Fruit fly (Drosophila melanogaster) whole organism, embryonic: ENCODE data around the gene shf.

Experiments used
- Bdp1 ChIP-seq: fragments of 200-800 bp; sonication (Bioruptor generic); optimal IDR thresholded peaks from 3 replicates; lab custom pipeline; 2016; ENCODE audit warnings: missing biosample characterization, missing genetic modification characterization
- Blimp-1 ChIP-seq: fragments of 200-800 bp; sonication (Bioruptor generic); optimal IDR thresholded peaks from 3 replicates; lab custom pipeline; 2018; ENCODE audit warnings: missing biosample characterization, missing genetic modification characterization, mild to moderate bottlenecking, moderate library complexity, missing genetic modification reagents
- CG11085 ChIP-seq: fragments of 200-800 bp; sonication (Bioruptor generic); IDR thresholded peaks from 2 replicates; pipeline ENCODE4 v1.3.6; 2022; ENCODE audit warnings: missing biosample characterization, missing genetic modification characterization
- CG11560 ChIP-seq: fragments of 200-800 bp; sonication (Bioruptor generic); IDR thresholded peaks from 3 replicates; pipeline ENCODE4 v1.3.6; 2022; ENCODE audit warnings: missing biosample characterization, missing genetic modification characterization
- CG11696 ChIP-seq: fragments of 200-800 bp; sonication (Bioruptor generic); IDR thresholded peaks from 2 replicates; pipeline ENCODE4 v1.3.6; 2022; ENCODE audit warnings: missing biosample characterization, missing genetic modification characterization
- CG12299 ChIP-seq: fragments of 200-800 bp; sonication (Bioruptor generic); optimal IDR thresholded peaks from 2 replicates; lab custom pipeline; 2018; ENCODE audit warnings: missing biosample characterization, mild to moderate bottlenecking, missing genetic modification characterization
- CG14860 ChIP-seq: fragments of 200-800 bp; sonication (Bioruptor generic); IDR thresholded peaks from 3 replicates; pipeline ENCODE4 v1.3.6; 2022; ENCODE audit warnings: missing biosample characterization, missing genetic modification characterization; ENCODE audit not compliant: partially characterized antibody
- CG15073 ChIP-seq: fragments of 200-800 bp; sonication (Bioruptor generic); optimal IDR thresholded peaks from 2 replicates; lab custom pipeline; 2016; ENCODE audit warnings: missing biosample characterization, missing genetic modification characterization
- CG17359 ChIP-seq: fragments of 200-800 bp; sonication (Bioruptor generic); optimal IDR thresholded peaks from 3 replicates; lab custom pipeline; 2018; ENCODE audit warnings: missing biosample characterization, mild to moderate bottlenecking, missing genetic modification characterization, moderate library complexity
- CG17568 ChIP-seq: fragments of 200-800 bp; sonication (Bioruptor generic); optimal IDR thresholded peaks from 2 replicates; lab custom pipeline; 2018; ENCODE audit warnings: missing biosample characterization, mild to moderate bottlenecking, missing genetic modification characterization, moderate library complexity
- CG17802 ChIP-seq: fragments of 200-800 bp; sonication (Bioruptor generic); optimal IDR thresholded peaks from 2 replicates; lab custom pipeline; 2018; ENCODE audit warnings: missing biosample characterization, mild to moderate bottlenecking, missing genetic modification characterization, moderate library complexity
- CG2116 ChIP-seq: fragments of 200-800 bp; sonication (Bioruptor generic); optimal IDR thresholded peaks from 3 replicates; lab custom pipeline; 2018; ENCODE audit warnings: missing biosample characterization, mild to moderate bottlenecking, missing genetic modification characterization
- CG2129 ChIP-seq: fragments of 200-800 bp; sonication (Bioruptor generic); IDR thresholded peaks from 2 replicates; pipeline ENCODE4 v1.3.6; 2022; ENCODE audit warnings: missing biosample characterization, missing genetic modification characterization; ENCODE audit not compliant: partially characterized antibody
- CG34224 ChIP-seq: fragments of 200-800 bp; sonication (Bioruptor generic); IDR thresholded peaks from 3 replicates; pipeline ENCODE4 v1.3.6; 2022; ENCODE audit warnings: missing biosample characterization, missing genetic modification characterization; ENCODE audit not compliant: partially characterized antibody
- CG4282 ChIP-seq: fragments of 200-800 bp; sonication (Bioruptor generic); optimal IDR thresholded peaks from 2 replicates; lab custom pipeline; 2016; ENCODE audit warnings: missing biosample characterization, missing genetic modification characterization
- CG7745 ChIP-seq: fragments of 200-800 bp; sonication (Bioruptor generic); optimal IDR thresholded peaks from 2 replicates; lab custom pipeline; 2018; ENCODE audit warnings: missing biosample characterization, mild to moderate bottlenecking, missing genetic modification characterization, moderate library complexity
- CG7839 ChIP-seq: fragments of 200-800 bp; sonication (Bioruptor generic); optimal IDR thresholded peaks from 3 replicates; lab custom pipeline; 2018; ENCODE audit warnings: missing biosample characterization, mild to moderate bottlenecking, missing genetic modification characterization, moderate library complexity
- CG8281 ChIP-seq: fragments of 200-800 bp; sonication (Bioruptor generic); optimal IDR thresholded peaks from 2 replicates; lab custom pipeline; 2018; ENCODE audit warnings: missing biosample characterization, mild to moderate bottlenecking, missing genetic modification characterization, moderate library complexity
- CG8359 ChIP-seq: fragments of 200-800 bp; sonication (Bioruptor generic); optimal IDR thresholded peaks from 2 replicates; lab custom pipeline; 2017; ENCODE audit warnings: missing biosample characterization, mild to moderate bottlenecking, missing genetic modification characterization, borderline replicate concordance
- CG8388 ChIP-seq: fragments of 200-800 bp; sonication (Bioruptor generic); optimal IDR thresholded peaks from 2 replicates; lab custom pipeline; 2019; ENCODE audit warnings: missing biosample characterization, mild to moderate bottlenecking, missing genetic modification characterization, moderate library complexity
- CG9932 ChIP-seq: fragments of 200-800 bp; sonication (Bioruptor generic); IDR thresholded peaks from 2 replicates; pipeline ENCODE4 v1.3.6; 2022; ENCODE audit warnings: missing biosample characterization, missing genetic modification characterization
- CrebB ChIP-seq: fragments of 200-800 bp; sonication (Bioruptor generic); optimal IDR thresholded peaks from 3 replicates; lab custom pipeline; 2018; ENCODE audit warnings: missing biosample characterization, mild to moderate bottlenecking, missing genetic modification characterization
- Dad ChIP-seq: fragments of 200-800 bp; sonication (Bioruptor generic); optimal IDR thresholded peaks from 3 replicates; lab custom pipeline; 2016; ENCODE audit warnings: missing biosample characterization, missing genetic modification characterization
- Doc2 ChIP-seq: fragments of 200-800 bp; sonication (Bioruptor generic); IDR thresholded peaks from 2 replicates; pipeline ENCODE4 v1.3.6; 2022; ENCODE audit warnings: missing biosample characterization, missing genetic modification characterization
- H15 ChIP-seq: fragments of 200-800 bp; sonication (Bioruptor generic); IDR thresholded peaks from 3 replicates; pipeline ENCODE4 v1.3.6; 2022; ENCODE audit warnings: missing biosample characterization, missing genetic modification characterization
- Lhr ChIP-seq: fragments of 200-800 bp; sonication (Bioruptor generic); optimal IDR thresholded peaks from 3 replicates; lab custom pipeline; 2017; ENCODE audit warnings: mild to moderate bottlenecking, missing biosample characterization, missing genetic modification reagents, missing genetic modification characterization
- MBD-R2 ChIP-seq: fragments of 200-800 bp; sonication (Bioruptor generic); IDR thresholded peaks from 2 replicates; pipeline ENCODE4 v1.3.6; 2022; ENCODE audit warnings: missing biosample characterization, missing genetic modification characterization
- Nf-YC ChIP-seq: fragments of 200-800 bp; optimal IDR thresholded peaks from 3 replicates; lab custom pipeline; 2019; ENCODE audit warnings: missing biosample characterization, mild to moderate bottlenecking, missing genetic modification characterization, moderate library complexity
- Opbp ChIP-seq: fragments of 200-800 bp; sonication (Bioruptor generic); IDR thresholded peaks from 3 replicates; pipeline ENCODE4 v1.3.6; 2022; ENCODE audit warnings: missing biosample characterization, missing genetic modification characterization; ENCODE audit not compliant: partially characterized antibody
- Optix ChIP-seq: fragments of 200-800 bp; sonication (Bioruptor generic); IDR thresholded peaks from 3 replicates; pipeline ENCODE4 v1.3.6; 2022; ENCODE audit warnings: missing biosample characterization, missing genetic modification characterization
- Sin3A ChIP-seq: fragments of >200 bp; optimal IDR thresholded peaks from 2 replicates; lab custom pipeline; 2018
- Ssrp ChIP-seq: fragments of 200-800 bp; sonication (Bioruptor generic); optimal IDR thresholded peaks from 2 replicates; lab custom pipeline; 2018; ENCODE audit warnings: missing biosample characterization, mild to moderate bottlenecking, missing genetic modification characterization, moderate library complexity
- Xbp1 ChIP-seq: fragments of 200-800 bp; sonication (Bioruptor generic); optimal IDR thresholded peaks from 3 replicates; lab custom pipeline; 2016; ENCODE audit warnings: missing biosample characterization, mild to moderate bottlenecking, missing genetic modification characterization
- abd-A ChIP-seq: fragments of 200-800 bp; sonication (Bioruptor generic); optimal IDR thresholded peaks from 3 replicates; lab custom pipeline; 2019; ENCODE audit warnings: missing biosample characterization, mild to moderate bottlenecking, missing genetic modification characterization, moderate library complexity
- amos ChIP-seq: fragments of 200-800 bp; sonication (Bioruptor generic); IDR thresholded peaks from 2 replicates; pipeline ENCODE4 v1.3.6; 2022; ENCODE audit warnings: missing biosample characterization, missing genetic modification characterization; ENCODE audit not compliant: partially characterized antibody
- ap ChIP-seq: fragments of 200-800 bp; sonication (Bioruptor generic); IDR thresholded peaks from 2 replicates; pipeline ENCODE4 v1.3.6; 2022; ENCODE audit warnings: missing biosample characterization, missing genetic modification characterization
- bbx ChIP-seq: fragments of 200-800 bp; sonication (Bioruptor generic); IDR thresholded peaks from 2 replicates; pipeline ENCODE4 v1.3.6; 2022; ENCODE audit warnings: missing biosample characterization, missing genetic modification characterization; ENCODE audit not compliant: partially characterized antibody
- ci ChIP-seq: fragments of 200-800 bp; sonication (Bioruptor generic); IDR thresholded peaks from 3 replicates; pipeline ENCODE4 v1.3.6; 2022; ENCODE audit warnings: missing biosample characterization, missing genetic modification characterization
- croc ChIP-seq: fragments of 200-800 bp; sonication (Bioruptor generic); conservative IDR thresholded peaks from 3 replicates; pipeline ENCODE4 v1.3.6; 2022; ENCODE audit warnings: missing biosample characterization, missing genetic modification characterization
- emc ChIP-seq: fragments of 200-800 bp; sonication (Bioruptor generic); optimal IDR thresholded peaks from 2 replicates; lab custom pipeline; 2016; ENCODE audit warnings: missing biosample characterization, missing genetic modification characterization
- gcm2 ChIP-seq: fragments of 200-800 bp; sonication (Bioruptor generic); optimal IDR thresholded peaks from 2 replicates; lab custom pipeline; 2016; ENCODE audit warnings: missing biosample characterization, missing genetic modification characterization
- gfzf ChIP-seq: fragments of 200-800 bp; sonication (Bioruptor generic); optimal IDR thresholded peaks from 2 replicates; lab custom pipeline; 2016; ENCODE audit warnings: missing biosample characterization, mild to moderate bottlenecking, missing genetic modification characterization, moderate library complexity
- grau ChIP-seq: fragments of 200-800 bp; optimal IDR thresholded peaks from 3 replicates; lab custom pipeline; 2019; ENCODE audit warnings: missing biosample characterization, mild to moderate bottlenecking, missing genetic modification characterization, moderate library complexity
- her ChIP-seq: fragments of 200-800 bp; sonication (Bioruptor generic); optimal IDR thresholded peaks from 2 replicates; lab custom pipeline; 2016; ENCODE audit warnings: missing biosample characterization, missing genetic modification characterization
- mirr ChIP-seq: fragments of 200-800 bp; sonication (Bioruptor generic); optimal IDR thresholded peaks from 3 replicates; lab custom pipeline; 2018; ENCODE audit warnings: missing biosample characterization, mild to moderate bottlenecking, missing genetic modification characterization
- onecut ChIP-seq: fragments of 200-800 bp; sonication (Bioruptor generic); IDR thresholded peaks from 2 replicates; pipeline ENCODE4 v1.3.6; 2022; ENCODE audit warnings: missing biosample characterization, missing genetic modification characterization
- org-1 ChIP-seq: fragments of 200-800 bp; sonication (Bioruptor generic); optimal IDR thresholded peaks from 2 replicates; lab custom pipeline; 2017; ENCODE audit warnings: missing biosample characterization, missing genetic modification characterization
- pho ChIP-seq: fragments of 200-800 bp; sonication (Bioruptor generic); optimal IDR thresholded peaks from 2 replicates; lab custom pipeline; 2016; ENCODE audit warnings: missing biosample characterization, missing genetic modification characterization
- ro ChIP-seq: fragments of 200-800 bp; sonication (Bioruptor generic); IDR thresholded peaks from 2 replicates; pipeline ENCODE4 v1.3.6; 2022; ENCODE audit warnings: missing biosample characterization, missing genetic modification characterization
- sob ChIP-seq: fragments of 200-800 bp; sonication (Bioruptor generic); IDR thresholded peaks from 2 replicates; pipeline ENCODE4 v1.3.6; 2022; ENCODE audit warnings: missing biosample characterization, missing genetic modification characterization
- tio ChIP-seq: fragments of 200-800 bp; sonication (Bioruptor generic); optimal IDR thresholded peaks from 2 replicates; lab custom pipeline; 2017; ENCODE audit warnings: missing biosample characterization, missing genetic modification characterization, inconsistent platforms

The shf gene

dm6 chrX:6756175-6756718 lies 23.2 kb downstream of the shf start, which contains the start of gene sov (continued):
- peak; percentile 65 for TF ChIP-seq CG2116 (GFP tag; lab: Kevin White, UChicago)
- no peak for TF ChIP-seq CrebB (tag; lab: Kevin White, UChicago)
- TF ChIP-seq CG8359 (GFP tag; lab: Kevin White, UChicago): no peak
- TF ChIP-seq CG11696 (GFP tag; lab: Robert Waterston, UW): no peak
- peak; percentile 74 for TF ChIP-seq bbx (GFP tag; lab: Robert Waterston, UW)
- no peak for TF ChIP-seq CG7839 (tag; lab: Kevin White, UChicago)
- peak; percentile 65 for TF ChIP-seq Blimp-1
- TF ChIP-seq gcm2 (GFP tag; lab: Kevin White, UChicago): no peak
- TF ChIP-seq Opbp (GFP tag; lab: Robert Waterston, UW): peak; percentile 84
- TF ChIP-seq Lhr (GFP tag; lab: Kevin White, UChicago): peak; percentile 88
- no peak for TF ChIP-seq ap (GFP tag; lab: Robert Waterston, UW)
- TF ChIP-seq CG11560 (tag; lab: Robert Waterston, UW): no peak
- TF ChIP-seq Xbp1: peak; percentile 42
- no peak for TF ChIP-seq Ssrp (tag; lab: Kevin White, UChicago)
- no peak for TF ChIP-seq ci
- no peak for TF ChIP-seq CG12299 (tag; lab: Kevin White, UChicago)
- TF ChIP-seq CG17359 (tag; lab: Kevin White, UChicago): no peak
- no peak for TF ChIP-seq abd-A (tag; lab: Kevin White, UChicago)
- no peak for TF ChIP-seq pho (GFP tag; lab: Kevin White, UChicago)
- no peak for TF ChIP-seq ro (GFP tag; lab: Robert Waterston, UW)
- TF ChIP-seq Optix (GFP tag; lab: Robert Waterston, UW): no peak
- no peak for TF ChIP-seq CG17802
- peak; percentile 3 for TF ChIP-seq mirr (GFP tag; lab: Kevin White, UChicago)
- no peak for TF ChIP-seq CG11085 (GFP tag; lab: Robert Waterston, UW)
- peak; percentile 83 for TF ChIP-seq CG34224 (GFP tag; lab: Robert Waterston, UW)
- TF ChIP-seq CG4282 (GFP tag; lab: Kevin White, UChicago): peak; percentile 1
- TF ChIP-seq org-1 (GFP tag; lab: Kevin White, UChicago): no peak
- no peak for TF ChIP-seq emc (GFP tag; lab: Kevin White, UChicago)
- no peak for TF ChIP-seq CG8281
- TF ChIP-seq onecut: peak; percentile 8; the same call in 1 of the 2 replicates
- TF ChIP-seq Nf-YC (tag; lab: Kevin White, UChicago): peak; percentile 1
- no peak for TF ChIP-seq CG15073 (GFP tag; lab: Kevin White, UChicago)
- peak; percentile 62 for TF ChIP-seq her (GFP tag; lab: Kevin White, UChicago)
- TF ChIP-seq CG9932 (GFP tag; lab: Robert Waterston, UW): no peak
- no peak for TF ChIP-seq tio (GFP tag; lab: Kevin White, UChicago)
- no peak for TF ChIP-seq sob
- no peak for TF ChIP-seq CG17568 (GFP tag; lab: Kevin White, UChicago)
- no peak for TF ChIP-seq Bdp1 (GFP tag; lab: Kevin White, UChicago)
- TF ChIP-seq grau (tag; lab: Kevin White, UChicago): peak; percentile 7
- no peak for TF ChIP-seq Doc2 (GFP tag; lab: Robert Waterston, UW)
- TF ChIP-seq CG8388 (GFP tag; lab: Kevin White, UChicago): no peak
- peak; percentile 80 for TF ChIP-seq CG2129 (GFP tag; lab: Robert Waterston, UW)
- TF ChIP-seq croc (GFP tag; lab: Robert Waterston, UW): no peak
- TF ChIP-seq MBD-R2 (GFP tag; lab: Robert Waterston, UW): peak; percentile 25; the same call in 1 of the 2 replicates
- peak; percentile 76 for TF ChIP-seq gfzf (GFP tag; lab: Kevin White, UChicago)
- peak; percentile 77 for TF ChIP-seq amos
- no peak for TF ChIP-seq H15 (GFP tag; lab: Robert Waterston, UW)
- TF ChIP-seq Dad (GFP tag; lab: Kevin White, UChicago): no peak
- TF ChIP-seq CG14860: peak; percentile 86
- no peak for TF ChIP-seq CG7745 (tag; lab: Kevin White, UChicago)
- peak; percentile 76 for TF ChIP-seq Sin3A (lab: Kevin White, UChicago)
